Worm (Caenorhabditis elegans): ENCODE measurements around the gene srz-19.
A peak's percentile ranks its signal among the peaks of the same experiment; 100 is the strongest.

Gene srz-19

DNA sequence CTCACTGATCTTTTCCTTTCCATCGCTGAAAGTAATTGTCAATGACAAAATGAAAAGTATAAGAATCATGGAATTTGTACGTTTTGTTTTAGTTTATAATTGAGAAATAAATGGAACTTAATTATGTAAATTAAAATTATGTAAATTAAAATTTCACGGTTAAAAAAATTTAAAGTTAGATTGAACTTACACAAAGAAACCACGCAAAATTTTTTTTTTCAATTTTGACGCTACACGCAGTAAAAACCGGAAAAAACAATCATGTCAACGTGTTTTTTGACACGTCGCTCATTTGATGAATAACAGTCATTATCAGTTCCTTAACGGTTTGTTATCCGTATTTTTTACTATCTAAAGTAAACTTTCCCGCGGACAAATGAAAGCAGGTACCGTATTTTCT lies 38.5 kb upstream of the srz-19 start, which contains the start of the genes F37C4.8 and oac-23:
F37C4.8 (minus strand) TSS at position 101 of the 400 bp plus-strand sequence.
oac-23 (plus strand) TSS at position 323 of the 400 bp plus-strand sequence.
- TF ChIP-seq aha-1 (tag) (peak; percentile 32), dmd-6 (GFP tag; IDR thresholded peaks at IDR 0.05) (no peak)

DNA sequence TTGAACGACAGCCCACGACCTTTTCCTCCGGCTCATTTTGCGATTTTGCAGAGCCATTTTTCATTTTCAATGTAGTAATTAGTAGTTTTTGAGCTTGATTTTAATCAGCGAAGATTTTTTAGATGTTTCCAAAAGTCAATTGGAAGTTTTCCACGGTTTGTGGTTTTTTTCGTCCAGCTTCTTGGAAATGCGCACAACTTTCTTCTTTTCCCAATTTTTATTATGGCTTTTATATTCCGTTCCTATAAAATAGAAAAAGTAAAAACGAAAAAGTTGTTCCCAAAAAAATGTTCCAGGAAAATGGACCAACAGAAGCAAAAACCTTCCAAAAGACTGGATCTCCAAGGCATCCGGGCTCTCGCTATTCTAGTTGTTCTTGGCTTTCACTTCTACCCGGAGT lies 34.2 kb upstream of the srz-19 start, which contains the start of gene oac-22:
oac-22 (plus strand) TSS at position 301 of the 400 bp plus-strand sequence.
- TF ChIP-seq nhr-28 (tag; optimal IDR thresholded peaks at IDR 0.05) (no peak), daf-8 (GFP tag; IDR thresholded peaks at IDR 0.05) (no peak), T26A8.4 (GFP tag; IDR thresholded peaks at IDR 0.05) (no peak), F49E8.2 (tag; optimal IDR thresholded peaks at IDR 0.05; ENCODE audit: borderline replicate concordance) (no peak), ces-1 (GFP tag; optimal IDR thresholded peaks at IDR 0.05) (no peak), pha-4 (GFP tag; IDR thresholded peaks at IDR 0.05) (no peak), pha-4 (tag; optimal IDR thresholded peaks at IDR 0.05) (no peak), zip-11 (GFP tag; IDR thresholded peaks at IDR 0.05) (no peak), ctbp-1 (GFP tag; IDR thresholded peaks at IDR 0.05) (no peak), ZK337.2 (GFP tag; IDR thresholded peaks at IDR 0.05) (no peak), egl-27 (tag; optimal IDR thresholded peaks at IDR 0.05) (no peak), mxl-3 (GFP tag; optimal IDR thresholded peaks at IDR 0.05) (no peak), hmg-1.1 (GFP tag; IDR thresholded peaks at IDR 0.05) (no peak)

DNA sequence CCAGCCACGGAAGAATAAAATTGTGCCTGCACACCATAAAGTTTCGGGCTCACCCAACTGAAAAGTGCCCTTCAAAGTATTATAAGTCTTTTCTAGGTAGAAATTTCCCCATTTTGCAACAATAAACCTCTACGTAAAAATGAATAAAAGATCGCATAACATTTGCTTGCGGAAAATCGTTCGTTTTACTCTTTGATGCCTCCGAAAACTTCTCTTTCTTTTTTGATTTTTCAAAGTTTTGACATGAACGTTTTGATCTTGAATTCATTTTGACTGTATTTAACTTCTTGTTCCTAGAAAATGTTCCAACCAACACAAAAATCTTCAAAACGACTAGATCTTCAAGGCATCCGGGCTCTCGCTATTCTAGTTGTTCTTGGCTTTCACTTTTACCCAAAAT lies 30.6 kb upstream of the srz-19 start, which contains the start of gene oac-21:
oac-21 (plus strand) TSS at position 301 of the 400 bp plus-strand sequence.
- TF ChIP-seq aly-2 (tag; optimal IDR thresholded peaks at IDR 0.05) = no peak
- no peak for TF ChIP-seq unc-130 (GFP tag; optimal IDR thresholded peaks at IDR 0.05)
- TF ChIP-seq pqm-1 (tag; optimal IDR thresholded peaks at IDR 0.05) = no peak
- TF ChIP-seq ama-1 (optimal IDR thresholded peaks at IDR 0.05) = no peak
- no peak for TF ChIP-seq ceh-44 (GFP tag; IDR thresholded peaks at IDR 0.05)
- no peak for TF ChIP-seq mep-1 (tag; optimal IDR thresholded peaks at IDR 0.05)
- no peak for TF ChIP-seq zfp-2 (tag; optimal IDR thresholded peaks at IDR 0.05)
- no peak for TF ChIP-seq daf-16 (GFP tag; optimal IDR thresholded peaks at IDR 0.05)
- TF ChIP-seq daf-16 (tag; optimal IDR thresholded peaks at IDR 0.05) = no peak
- no peak for TF ChIP-seq skn-1 (tag; optimal IDR thresholded peaks at IDR 0.05)
- no peak for TF ChIP-seq hif-1 (tag; optimal IDR thresholded peaks at IDR 0.05)
- TF ChIP-seq ZK337.2 (GFP tag; IDR thresholded peaks at IDR 0.05) = no peak
- TF ChIP-seq nhr-76 (tag; optimal IDR thresholded peaks at IDR 0.05) = no peak
- TF ChIP-seq arid-1 (GFP tag; conservative IDR thresholded peaks at IDR 0.05) = no peak
- no peak for TF ChIP-seq F10B5.3 (tag; optimal IDR thresholded peaks at IDR 0.05)

DNA sequence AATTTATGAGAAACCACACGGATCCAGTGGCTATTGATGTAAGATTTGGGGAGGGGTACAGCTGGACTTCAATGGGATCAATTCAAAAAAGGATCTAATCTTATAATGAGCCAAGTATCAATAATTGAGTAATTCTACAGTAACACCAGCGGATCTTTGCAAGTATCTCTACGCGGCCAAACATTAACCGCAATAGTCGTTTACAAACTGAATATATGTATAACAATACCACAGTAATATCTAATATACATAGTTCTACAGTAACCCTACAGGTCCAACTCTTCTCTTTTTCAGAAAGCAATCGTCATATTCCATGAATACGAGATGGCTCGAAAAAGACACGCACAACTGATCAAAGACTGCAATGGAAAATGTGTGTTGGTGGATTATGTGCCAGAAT lies 27.6 kb upstream of the srz-19 start, which contains the start of gene F56D6.9:
F56D6.9 (plus strand) TSS at position 301 of the 400 bp plus-strand sequence.
- TF ChIP-seq dve-1 (tag; optimal IDR thresholded peaks at IDR 0.05; ENCODE audit: insufficient read depth) = no peak
- no peak for TF ChIP-seq zip-11 (GFP tag; IDR thresholded peaks at IDR 0.05)
- TF ChIP-seq tra-1 (GFP tag; IDR thresholded peaks at IDR 0.05) = no peak
- TF ChIP-seq ZK337.2 (GFP tag; IDR thresholded peaks at IDR 0.05) = no peak
- no peak for TF ChIP-seq cey-2 (tag; optimal IDR thresholded peaks at IDR 0.05; ENCODE audit: borderline replicate concordance, insufficient read depth)
- no peak for TF ChIP-seq ces-1 (GFP tag; optimal IDR thresholded peaks at IDR 0.05)
- no peak for TF ChIP-seq Y5F2A.4 (GFP tag; optimal IDR thresholded peaks at IDR 0.05)
- TF ChIP-seq ceh-62 (tag; optimal IDR thresholded peaks at IDR 0.05) = no peak
- TF ChIP-seq ama-1 (optimal IDR thresholded peaks at IDR 0.05) = no peak
- no peak for TF ChIP-seq mep-1 (tag; optimal IDR thresholded peaks at IDR 0.05)
- no peak for TF ChIP-seq F37D6.2 (tag; optimal IDR thresholded peaks at IDR 0.05)

Measured in whole organism, L4 larva.